Worm (Caenorhabditis elegans) whole organism, L3 larva: ENCODE results near the gene M199.8.

Experiments used
- ceh-28 ChIP-seq: fragments of 150-350 bp; optimal IDR thresholded peaks from 2 replicates; lab custom pipeline; 2014; ENCODE audit warnings: missing biosample characterization, missing genetic modification reagents, missing genetic modification characterization
- ceh-82 ChIP-seq: fragments of 150-350 bp; optimal IDR thresholded peaks from 2 replicates; lab custom pipeline; 2014; ENCODE audit warnings: missing biosample characterization, missing genetic modification characterization
- elt-3 ChIP-seq, 3 experiments: fragments of 150-350 bp in 1 of 3; sonication (generic microtip) in 2 of 3; optimal IDR thresholded peaks; 2 replicates in 2 of 3; 4 replicates in 1 of 3; lab custom pipeline; 2014 to 2017; ENCODE audit warnings: missing biosample characterization in 3 of 3, missing genetic modification characterization in 3 of 3
- lin-15B ChIP-seq: fragments of 150-350 bp; optimal IDR thresholded peaks from 2 replicates; lab custom pipeline; 2014; ENCODE audit warnings: missing biosample characterization, missing genetic modification characterization
- nhr-76 ChIP-seq: fragments of 150-350 bp; sonication (generic microtip); optimal IDR thresholded peaks from 5 replicates; lab custom pipeline; 2014; ENCODE audit warnings: missing biosample characterization, missing genetic modification characterization
- nhr-77 ChIP-seq: fragments of 150-350 bp; optimal IDR thresholded peaks from 2 replicates; lab custom pipeline; 2014; ENCODE audit warnings: missing biosample characterization, missing genetic modification characterization
- unc-39 ChIP-seq: sonication (generic microtip); optimal IDR thresholded peaks from 4 replicates; lab custom pipeline; 2017; ENCODE audit warnings: missing biosample characterization, missing genetic modification characterization
- unc-62 ChIP-seq: fragments of 150-350 bp; sonication (generic microtip); optimal IDR thresholded peaks from 4 replicates; lab custom pipeline; 2014; ENCODE audit warnings: missing biosample characterization, missing genetic modification reagents, missing genetic modification characterization
- ztf-11 ChIP-seq: fragments of 150-350 bp; optimal IDR thresholded peaks from 2 replicates; lab custom pipeline; 2014; ENCODE audit warnings: missing biosample characterization, missing genetic modification characterization

ce11 chrIV:15147104-15147503 lies 13.3 kb upstream of the M199.8 start, which contains the start of gene str-78:
- TF ChIP-seq ceh-82 (tag; lab: Kevin White, UChicago) = no peak
- no peak for TF ChIP-seq lin-15B (tag; lab: Kevin White, UChicago)
- TF ChIP-seq elt-3 (tag; optimal IDR thresholded peaks at IDR 0.05; lab: Kevin White, UChicago) = no peak
- no peak for TF ChIP-seq nhr-77 (tag; lab: Kevin White, UChicago)
- no peak for TF ChIP-seq unc-62 (GFP tag; lab: Kevin White, UChicago)
- no peak for TF ChIP-seq unc-39 (tag; lab: Kevin White, UChicago)
- TF ChIP-seq ztf-11 (tag; lab: Kevin White, UChicago) = no peak
- no peak for TF ChIP-seq ceh-28 (tag; lab: Kevin White, UChicago)
- TF ChIP-seq nhr-76 (tag; lab: Kevin White, UChicago) = no peak
